Fruit fly (Drosophila melanogaster): ENCODE measurements around the gene MME1.

The MME1 gene

DNA sequence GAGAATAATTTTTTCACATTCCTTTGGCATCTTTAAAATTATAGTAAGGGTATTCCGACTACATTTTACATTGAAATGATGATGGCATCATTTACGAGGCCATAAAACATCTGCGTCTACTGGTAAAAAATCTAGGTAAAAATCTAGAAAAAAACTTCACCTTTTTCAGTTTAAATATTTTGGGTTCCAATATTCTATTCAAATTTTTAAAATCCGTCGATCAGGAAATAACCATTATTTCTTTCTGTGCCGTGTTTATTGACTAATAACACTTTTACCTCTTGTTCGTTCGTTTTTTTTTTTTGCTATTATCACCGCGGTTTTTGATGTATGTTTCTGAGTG lies 12.0 kb downstream of the MME1 start (continued):
- TF ChIP-seq CG8944 (GFP tag; optimal IDR thresholded peaks at IDR 0.05) (peak; percentile 62), Aef1 (GFP tag; IDR thresholded peaks at IDR 0.05) (peak; percentile 54), amos (GFP tag; IDR thresholded peaks at IDR 0.05; ENCODE audit: partially characterized antibody) (no peak), CG12391 (tag; optimal IDR thresholded peaks at IDR 0.05) (peak; percentile 71), CG17359 (tag; optimal IDR thresholded peaks at IDR 0.05) (peak; percentile 58), CG18619 (GFP tag; optimal IDR thresholded peaks at IDR 0.05) (peak; percentile 26), Nf-YB (GFP tag; optimal IDR thresholded peaks at IDR 0.05) (no peak), mld (GFP tag; IDR thresholded peaks at IDR 0.05; ENCODE audit: partially characterized antibody) (no peak), Oaz (GFP tag; IDR thresholded peaks at IDR 0.05) (peak; percentile 59; the same call in 1 of the 2 replicates), Deaf1 (tag; optimal IDR thresholded peaks at IDR 0.05) (no peak), CG11093 (GFP tag; IDR thresholded peaks at IDR 0.05) (no peak), CG30403 (GFP tag; optimal IDR thresholded peaks at IDR 0.05) (peak; percentile 73), zfh2 (GFP tag; optimal IDR thresholded peaks at IDR 0.05) (peak; percentile 64), CG17612 (GFP tag; IDR thresholded peaks at IDR 0.05) (0 out of 2 replicates have a peak, but pooled peaks have one; percentile 32), repo (GFP tag; optimal IDR thresholded peaks at IDR 0.05) (no peak), CG11723 (GFP tag; optimal IDR thresholded peaks at IDR 0.05) (peak; percentile 32), Ada2b (GFP tag; IDR thresholded peaks at IDR 0.05) (peak; percentile 66), Gsc (GFP tag; IDR thresholded peaks at IDR 0.05) (no peak), CG3065 (GFP tag; optimal IDR thresholded peaks at IDR 0.05) (peak; percentile 19), CG2875 (GFP tag; optimal IDR thresholded peaks at IDR 0.05) (peak; percentile 50), tx (GFP tag; optimal IDR thresholded peaks at IDR 0.05) (peak; percentile 44), CG12219 (GFP tag; optimal IDR thresholded peaks at IDR 0.05) (peak; percentile 39), CG2202 (tag; optimal IDR thresholded peaks at IDR 0.05) (peak; percentile 21), klu (GFP tag; IDR thresholded peaks at IDR 0.05) (no peak), dmrt11E (tag; optimal IDR thresholded peaks at IDR 0.05) (peak; percentile 28), ham (GFP tag; IDR thresholded peaks at IDR 0.05) (no peak), CG12236 (GFP tag; optimal IDR thresholded peaks at IDR 0.05) (peak; percentile 66), corto (GFP tag; optimal IDR thresholded peaks at IDR 0.05) (no peak), ssp (GFP tag; IDR thresholded peaks at IDR 0.05) (peak; percentile 41; the same call in 1 of the 2 replicates), CG2129 (GFP tag; IDR thresholded peaks at IDR 0.05; ENCODE audit: partially characterized antibody) (no peak), CG9727 (GFP tag; optimal IDR thresholded peaks at IDR 0.05) (peak; percentile 39), CG6254 (GFP tag; optimal IDR thresholded peaks at IDR 0.05) (no peak), tin (GFP tag; optimal IDR thresholded peaks at IDR 0.05) (peak; percentile 61), Hey (tag; optimal IDR thresholded peaks at IDR 0.05) (no peak), vfl (GFP tag; optimal IDR thresholded peaks at IDR 0.05) (no peak), CG6654 (GFP tag; optimal IDR thresholded peaks at IDR 0.05) (no peak), Trl (optimal IDR thresholded peaks at IDR 0.05) (no peak), Trl (GFP tag; optimal IDR thresholded peaks at IDR 0.05) (peak; percentile 28), ERR (GFP tag; optimal IDR thresholded peaks at IDR 0.05) (no peak), CG34376 (GFP tag; optimal IDR thresholded peaks at IDR 0.05) (no peak), CG9215 (GFP tag; IDR thresholded peaks at IDR 0.05) (0 out of 2 replicates have a peak, but pooled peaks have one; percentile 32), CG17361 (GFP tag; IDR thresholded peaks at IDR 0.05) (peak; percentile 54; the same call in 2 of the 3 replicates), CG14710 (tag; optimal IDR thresholded peaks at IDR 0.05) (peak; percentile 33), bigmax (GFP tag; optimal IDR thresholded peaks at IDR 0.05) (no peak), trem (tag; optimal IDR thresholded peaks at IDR 0.05) (peak; percentile 17), Med (GFP tag) (peak; percentile 54), pho (GFP tag; optimal IDR thresholded peaks at IDR 0.05) (peak; percentile 55), CG2116 (GFP tag; optimal IDR thresholded peaks at IDR 0.05) (peak; percentile 50), onecut (GFP tag; IDR thresholded peaks at IDR 0.05) (peak; percentile 52; the same call in 1 of the 2 replicates), CG30020 (tag; optimal IDR thresholded peaks at IDR 0.05) (no peak), slp2 (GFP tag; optimal IDR thresholded peaks at IDR 0.05) (peak; percentile 55), CG6765 (GFP tag; optimal IDR thresholded peaks at IDR 0.05) (no peak)
